Worm (Caenorhabditis elegans): ENCODE measurements around the gene C17G10.13.

C17G10.13 gene

DNA sequence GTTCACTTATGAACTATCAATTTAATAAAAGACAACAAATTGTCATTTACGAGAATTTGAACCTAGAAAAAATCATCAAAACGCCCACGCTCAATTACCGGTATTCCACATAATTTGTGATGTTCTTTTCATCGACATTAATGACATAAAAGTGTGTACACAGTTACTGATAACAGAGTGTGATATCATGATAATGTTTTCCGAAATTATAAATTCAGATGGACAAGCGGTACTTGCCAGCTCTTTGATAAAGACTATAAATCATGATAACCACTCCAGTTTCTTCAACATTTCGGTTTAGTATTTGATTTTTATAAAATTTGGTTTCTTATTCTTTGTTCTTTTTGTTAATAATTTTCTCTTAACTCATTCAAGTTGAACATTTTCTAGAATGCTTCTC, 3.8 kb downstream of the C17G10.13 start, which contains the start of gene lys-8 (continued):
- TF ChIP-seq sdz-12 (GFP tag; optimal IDR thresholded peaks at IDR 0.05): no peak
- TF ChIP-seq nhr-77 (tag; optimal IDR thresholded peaks at IDR 0.05): peak; percentile 78
- no peak for TF ChIP-seq daf-16 (GFP tag; optimal IDR thresholded peaks at IDR 0.05)
- peak; percentile 98 for TF ChIP-seq daf-16 (tag; optimal IDR thresholded peaks at IDR 0.05)
- TF ChIP-seq zag-1 (tag; optimal IDR thresholded peaks at IDR 0.05): no peak
- TF ChIP-seq dmd-6 (GFP tag; IDR thresholded peaks at IDR 0.05): peak; percentile 93
- no peak for TF ChIP-seq hif-1 (tag; optimal IDR thresholded peaks at IDR 0.05)
- no peak for TF ChIP-seq snpc-4 (tag; optimal IDR thresholded peaks at IDR 0.05)
- peak; percentile 35 for TF ChIP-seq mxl-3 (GFP tag; optimal IDR thresholded peaks at IDR 0.05)
- TF ChIP-seq ceh-82 (tag; optimal IDR thresholded peaks at IDR 0.05): no peak
- no peak for TF ChIP-seq ztf-7 (tag; optimal IDR thresholded peaks at IDR 0.05)
- peak; percentile 99 for TF ChIP-seq pqm-1 (tag; optimal IDR thresholded peaks at IDR 0.05)
- peak; percentile 95 for TF ChIP-seq nhr-28 (tag; optimal IDR thresholded peaks at IDR 0.05)
- TF ChIP-seq php-3 (GFP tag; IDR thresholded peaks at IDR 0.05): peak; percentile 99
- TF ChIP-seq ceh-62 (tag; optimal IDR thresholded peaks at IDR 0.05): no peak
- no peak for TF ChIP-seq fkh-10 (GFP tag; optimal IDR thresholded peaks at IDR 0.05)

DNA sequence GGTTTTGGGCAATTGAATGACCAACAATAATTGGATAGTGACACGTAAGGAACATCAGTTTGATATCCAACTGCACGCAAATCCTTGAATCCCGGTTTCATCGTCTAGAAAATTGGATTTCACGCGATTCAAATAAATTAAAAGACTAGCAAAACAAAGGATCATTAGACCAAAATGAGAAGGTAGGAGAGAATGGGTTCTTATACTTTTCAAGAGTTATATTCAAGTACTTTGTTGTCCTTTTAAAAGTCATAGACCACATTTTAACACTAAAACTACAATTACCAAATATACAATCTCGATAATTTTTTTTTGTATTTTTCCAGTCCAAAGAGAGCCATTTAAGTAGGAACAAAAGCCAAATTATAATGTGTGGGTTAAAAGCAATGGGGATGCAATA, 7.3 kb downstream of the C17G10.13 start, which contains the start of gene T25E4.2:
Gene T25E4.2 (minus strand): TSS at position 101 of the 400 bp plus-strand sequence.
- TF ChIP-seq hlh-11 (tag; optimal IDR thresholded peaks at IDR 0.05): no peak
- TF ChIP-seq nhr-76 (tag; optimal IDR thresholded peaks at IDR 0.05): no peak

DNA sequence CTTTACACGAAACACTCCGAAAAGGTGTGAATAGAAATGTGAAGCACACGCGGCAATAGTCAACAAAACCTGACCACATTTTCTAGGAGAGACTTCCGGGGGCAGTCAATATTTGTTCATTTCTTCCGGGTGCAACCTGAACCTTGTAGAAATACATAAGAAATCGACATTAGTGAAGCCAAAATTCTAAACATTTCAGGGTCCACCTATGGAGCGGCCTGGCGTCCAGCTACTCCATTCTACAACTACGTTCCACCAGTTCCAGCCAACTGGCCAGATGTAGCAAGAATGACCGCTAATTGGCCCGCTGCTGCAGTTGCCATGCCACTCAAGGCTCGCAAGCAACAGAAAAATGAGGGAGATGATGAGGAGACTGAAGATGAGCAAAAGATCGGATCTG, 10.4 kb downstream of the C17G10.13 start:
- TF ChIP-seq aha-1 (tag) (peak; percentile 76), daf-19 (GFP tag; conservative IDR thresholded peaks at IDR 0.05) (no peak), ztf-11 (tag; optimal IDR thresholded peaks at IDR 0.05) (no peak)

DNA sequence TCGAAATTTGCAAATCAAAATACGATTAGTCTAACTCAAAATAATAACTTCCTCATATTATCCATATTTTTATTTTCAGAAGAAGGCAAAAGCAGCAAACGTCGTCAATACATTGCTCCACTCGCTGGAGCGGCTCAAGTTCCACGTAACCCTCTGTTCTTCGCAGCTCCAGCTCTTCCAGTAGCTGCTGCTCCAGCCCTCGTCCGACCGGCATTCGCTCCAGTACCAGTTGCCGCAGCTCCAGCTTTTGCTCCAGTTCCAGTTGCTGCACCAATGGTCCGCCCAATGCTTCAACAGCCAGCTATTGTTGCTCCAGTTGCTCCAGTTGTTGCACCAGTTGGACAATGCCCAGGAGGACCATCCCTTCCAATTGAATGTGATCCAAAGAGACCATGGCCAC, 10.9 kb downstream of the C17G10.13 start:
- no peak for TF ChIP-seq ztf-11 (tag; optimal IDR thresholded peaks at IDR 0.05)
- TF ChIP-seq pqm-1 (tag; optimal IDR thresholded peaks at IDR 0.05): no peak
- peak; percentile 83 for TF ChIP-seq set-16 (GFP tag; IDR thresholded peaks at IDR 0.05)

DNA sequence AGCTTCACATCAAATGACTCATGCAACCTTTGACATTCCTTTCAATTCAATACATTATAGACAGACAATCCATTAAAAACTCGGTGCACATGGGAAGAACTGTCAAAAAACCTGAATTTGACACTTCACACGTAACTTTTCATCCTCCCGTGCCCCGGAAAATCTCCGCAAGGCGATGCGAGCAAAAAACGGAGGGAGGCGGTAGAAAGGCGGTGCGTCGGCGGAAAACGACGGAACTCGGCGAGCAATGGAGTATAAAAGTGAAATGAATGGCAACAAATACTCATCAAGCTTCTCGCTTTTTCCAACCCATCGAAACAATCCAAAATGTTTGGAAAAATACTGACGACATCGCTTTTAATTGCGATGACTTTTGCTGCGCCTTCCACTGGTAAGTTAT, 11.6 kb downstream of the C17G10.13 start, which contains the start of gene T25E4.1:
Gene T25E4.1 (plus strand): TSS at position 301 of the 400 bp plus-strand sequence.
- no peak for TF ChIP-seq madf-5 (GFP tag; IDR thresholded peaks at IDR 0.05)
- no peak for TF ChIP-seq ceh-28 (tag; optimal IDR thresholded peaks at IDR 0.05)
- TF ChIP-seq ceh-82 (tag; optimal IDR thresholded peaks at IDR 0.05): no peak
- TF ChIP-seq aly-2 (tag; optimal IDR thresholded peaks at IDR 0.05): no peak
- no peak for TF ChIP-seq hmg-1.1 (GFP tag; IDR thresholded peaks at IDR 0.05)
- no peak for TF ChIP-seq set-16 (GFP tag; IDR thresholded peaks at IDR 0.05)
- no peak for TF ChIP-seq T26A8.4 (GFP tag; IDR thresholded peaks at IDR 0.05)
- TF ChIP-seq rbr-2 (tag; optimal IDR thresholded peaks at IDR 0.05): no peak
- TF ChIP-seq T20F7.1 (GFP tag; optimal IDR thresholded peaks at IDR 0.05): no peak
- TF ChIP-seq lin-38 (GFP tag; IDR thresholded peaks at IDR 0.05): no peak
- TF ChIP-seq ceh-20 (GFP tag; IDR thresholded peaks at IDR 0.05): no peak
- TF ChIP-seq lin-29 (GFP tag; IDR thresholded peaks at IDR 0.05): no peak
- no peak for TF ChIP-seq lsy-2 (tag; optimal IDR thresholded peaks at IDR 0.05)
- no peak for TF ChIP-seq pqm-1 (tag; optimal IDR thresholded peaks at IDR 0.05)
- TF ChIP-seq ceh-44 (GFP tag; IDR thresholded peaks at IDR 0.05): no peak
- no peak for TF ChIP-seq daf-8 (GFP tag; IDR thresholded peaks at IDR 0.05)
- TF ChIP-seq nhr-48 (tag; optimal IDR thresholded peaks at IDR 0.05): no peak

Measured in whole organism, L4 larva.